Worm (Caenorhabditis elegans) whole organism, L1 larva: ENCODE measurements around the gene Y6G8.15.

ENCODE experiments used
- fkh-10 ChIP-seq: sonication (generic microtip); optimal IDR thresholded peaks from 2 replicates; lab custom pipeline; 2017; ENCODE audit warnings: missing biosample characterization, missing genetic modification reagents, missing genetic modification characterization
- fkh-8 ChIP-seq: sonication (generic microtip); optimal IDR thresholded peaks from 2 replicates; lab custom pipeline; 2016; ENCODE audit warnings: mild to moderate bottlenecking, missing genetic modification characterization, missing compliant biosample characterization
- tbx-2 ChIP-seq: sonication (generic microtip); optimal IDR thresholded peaks from 2 replicates; lab custom pipeline; 2016; ENCODE audit warnings: missing genetic modification characterization, missing compliant biosample characterization
- ztf-4 ChIP-seq: fragments of 150-350 bp; optimal IDR thresholded peaks from 2 replicates; lab custom pipeline; 2014; ENCODE audit warnings: missing biosample characterization, missing genetic modification characterization

DNA sequence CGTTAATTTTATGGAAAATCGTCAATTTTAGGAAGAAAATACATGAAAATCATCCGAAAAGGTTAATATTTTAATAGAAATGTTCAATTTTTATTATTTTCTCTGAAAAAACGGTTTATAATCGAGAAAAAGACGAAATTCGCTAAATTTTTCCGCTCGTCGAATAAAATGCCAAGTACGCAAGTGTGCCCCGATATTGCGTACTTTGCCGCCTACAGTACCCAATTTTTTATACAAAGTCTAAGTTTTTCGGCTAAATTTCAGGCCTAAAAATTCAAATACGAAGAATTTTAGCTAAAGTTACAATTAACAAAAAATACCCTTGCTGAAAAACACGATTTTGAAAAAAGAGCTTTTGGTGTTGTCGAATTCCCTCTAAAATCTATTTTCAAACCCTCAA, 48.4 kb upstream of the Y6G8.15 start:
- no peak for TF ChIP-seq tbx-2 (tag; lab: Kevin White, UChicago)
- no peak for TF ChIP-seq ztf-4
- TF ChIP-seq fkh-10: no peak
- no peak for TF ChIP-seq fkh-8 (tag; lab: Kevin White, UChicago)
